Fruit fly (Drosophila melanogaster) whole organism, pupa: Measurements from ENCODE around the gene CG1532.

Source experiments
- CG10348 ChIP-seq: fragments of 200-800 bp; sonication (Bioruptor generic); IDR thresholded peaks from 2 replicates; pipeline ENCODE4 v1.3.6; 2022; ENCODE audit warnings: missing biosample characterization, missing genetic modification characterization
- CG12605 ChIP-seq: fragments of 200-800 bp; sonication (Bioruptor generic); IDR thresholded peaks from 2 replicates; pipeline ENCODE4 v1.3.6; 2022; ENCODE audit warnings: missing biosample characterization, missing genetic modification characterization
- CG13204 ChIP-seq: fragments of 200-800 bp; sonication (Bioruptor generic); optimal IDR thresholded peaks from 2 replicates; lab custom pipeline; 2018; ENCODE audit warnings: missing biosample characterization, mild to moderate bottlenecking, missing genetic modification characterization, moderate library complexity
- CG14655 ChIP-seq: fragments of 200-800 bp; sonication (Bioruptor generic); optimal IDR thresholded peaks from 3 replicates; lab custom pipeline; 2017; ENCODE audit warnings: mild to moderate bottlenecking, missing biosample characterization, missing genetic modification reagents, missing genetic modification characterization
- CG15710 ChIP-seq: fragments of 200-800 bp; sonication (Bioruptor generic); optimal IDR thresholded peaks from 2 replicates; lab custom pipeline; 2018; ENCODE audit warnings: missing biosample characterization, mild to moderate bottlenecking, missing genetic modification characterization, moderate library complexity
- CG17806 ChIP-seq: fragments of 200-800 bp; sonication (Bioruptor generic); optimal IDR thresholded peaks from 2 replicates; lab custom pipeline; 2018; ENCODE audit warnings: missing biosample characterization, mild to moderate bottlenecking, missing genetic modification characterization, moderate library complexity
- CG32121 ChIP-seq: fragments of 200-800 bp; sonication (Bioruptor generic); IDR thresholded peaks from 2 replicates; pipeline ENCODE4 v1.3.6; 2022; ENCODE audit warnings: missing biosample characterization, missing genetic modification characterization
- CG34367 ChIP-seq: fragments of 200-800 bp; sonication (Bioruptor generic); optimal IDR thresholded peaks from 2 replicates; lab custom pipeline; 2018; ENCODE audit warnings: missing biosample characterization, mild to moderate bottlenecking, missing genetic modification characterization
- CG4496 ChIP-seq: fragments of 200-800 bp; sonication (Bioruptor generic); IDR thresholded peaks from 3 replicates; pipeline ENCODE4 v1.3.6; 2022; ENCODE audit warnings: missing biosample characterization, missing genetic modification characterization
- CG8159 ChIP-seq: fragments of 200-800 bp; sonication (Bioruptor generic); optimal IDR thresholded peaks from 3 replicates; lab custom pipeline; 2018; ENCODE audit warnings: missing biosample characterization, mild to moderate bottlenecking, missing genetic modification characterization, moderate library complexity
- CG8301 ChIP-seq: fragments of 200-800 bp; sonication (Bioruptor generic); optimal IDR thresholded peaks from 2 replicates; lab custom pipeline; 2018; ENCODE audit warnings: missing biosample characterization, mild to moderate bottlenecking, missing genetic modification characterization
- CG9948 ChIP-seq: fragments of 200-800 bp; sonication (Bioruptor generic); optimal IDR thresholded peaks from 2 replicates; lab custom pipeline; 2018; ENCODE audit warnings: missing biosample characterization, mild to moderate bottlenecking, missing genetic modification characterization, moderate library complexity
- D1 ChIP-seq: fragments of 200-800 bp; sonication (Bioruptor generic); optimal IDR thresholded peaks from 2 replicates; lab custom pipeline; 2018; ENCODE audit warnings: missing biosample characterization, mild to moderate bottlenecking, missing genetic modification characterization, moderate library complexity
- EcR ChIP-seq: fragments of 200-800 bp; sonication (Bioruptor generic); optimal IDR thresholded peaks from 3 replicates; lab custom pipeline; 2019; ENCODE audit warnings: missing biosample characterization, missing genetic modification characterization, mild to moderate bottlenecking, moderate library complexity, missing genetic modification reagents
- Ets98B ChIP-seq: fragments of 200-800 bp; sonication (Bioruptor generic); IDR thresholded peaks from 2 replicates; pipeline ENCODE4 v1.3.6; 2022; ENCODE audit warnings: missing biosample characterization, missing genetic modification characterization
- Pif1A ChIP-seq: fragments of 200-800 bp; sonication (Bioruptor generic); optimal IDR thresholded peaks from 3 replicates; lab custom pipeline; 2016; ENCODE audit warnings: missing biosample characterization, missing genetic modification characterization
- Pif1B ChIP-seq: fragments of 200-800 bp; sonication (Bioruptor generic); optimal IDR thresholded peaks from 3 replicates; lab custom pipeline; 2016; ENCODE audit warnings: missing biosample characterization, missing genetic modification characterization
- Snoo ChIP-seq: fragments of 200-800 bp; sonication (Bioruptor generic); optimal IDR thresholded peaks from 3 replicates; lab custom pipeline; 2017; ENCODE audit warnings: missing biosample characterization, mild to moderate bottlenecking, missing genetic modification characterization, inconsistent platforms
- fd96Ca ChIP-seq: fragments of 200-800 bp; sonication (Bioruptor generic); IDR thresholded peaks from 3 replicates; pipeline ENCODE4 v1.3.6; 2022; ENCODE audit warnings: missing biosample characterization, missing genetic modification characterization
- gl ChIP-seq: fragments of 200-800 bp; sonication (Bioruptor generic); optimal IDR thresholded peaks from 2 replicates; lab custom pipeline; 2018; ENCODE audit warnings: missing biosample characterization, mild to moderate bottlenecking, missing genetic modification characterization
- rn ChIP-seq: fragments of 200-800 bp; sonication (Bioruptor generic); IDR thresholded peaks from 2 replicates; pipeline ENCODE4 v1.3.6; 2022; ENCODE audit warnings: missing biosample characterization, missing genetic modification characterization

CG1532 gene

dm6 chrX:21017568-21017967 is 10.6 kb downstream of the CG1532 start:
- TF ChIP-seq CG13204 (GFP tag; lab: Kevin White, UChicago) (no peak), D1 (no peak), CG12605 (GFP tag; lab: Robert Waterston, UW) (no peak), CG4496 (GFP tag; lab: Robert Waterston, UW) (no peak), Pif1B (GFP tag; lab: Kevin White, UChicago) (no peak), CG14655 (no peak), CG32121 (GFP tag; lab: Robert Waterston, UW) (no peak), Ets98B (GFP tag; lab: Robert Waterston, UW) (no peak), CG9948 (tag; lab: Kevin White, UChicago) (no peak), Pif1A (GFP tag; lab: Kevin White, UChicago) (no peak), CG15710 (tag; lab: Kevin White, UChicago) (no peak)
- TF ChIP-seq, all 21 proteins: peak for 0

dm6 chrX:21010541-21010940 is 17.6 kb downstream of the CG1532 start:
- TF ChIP-seq CG17806 (tag; lab: Kevin White, UChicago) (no peak), CG12605 (GFP tag; lab: Robert Waterston, UW) (no peak), EcR (GFP tag; lab: Kevin White, UChicago) (no peak), CG4496 (GFP tag; lab: Robert Waterston, UW) (0 out of 3 replicates have a peak, but pooled peaks have one; percentile 18), rn (no peak), CG9948 (tag; lab: Kevin White, UChicago) (peak; percentile 12), CG15710 (tag; lab: Kevin White, UChicago) (peak; percentile 42), Pif1A (GFP tag; lab: Kevin White, UChicago) (peak; percentile 26), CG34367 (tag; lab: Kevin White, UChicago) (peak; percentile 11), CG32121 (GFP tag; lab: Robert Waterston, UW) (no peak), Ets98B (GFP tag; lab: Robert Waterston, UW) (no peak), Pif1B (GFP tag; lab: Kevin White, UChicago) (no peak), CG14655 (peak; percentile 49), CG8301 (tag; lab: Kevin White, UChicago) (peak; percentile 35), CG10348 (GFP tag; lab: Robert Waterston, UW) (no peak), D1 (no peak), fd96Ca (GFP tag; lab: Robert Waterston, UW) (no peak), CG13204 (GFP tag; lab: Kevin White, UChicago) (no peak), CG8159 (tag; lab: Kevin White, UChicago) (peak; percentile 54), Snoo (tag; lab: Kevin White, UChicago) (no peak), gl (tag; lab: Kevin White, UChicago) (no peak)

dm6 chrX:20984386-20984785 is 43.8 kb downstream of the CG1532 start, which contains the start of gene CG11666:
Gene CG11666, plus strand, starts transcription at chrX:20984686.
- TF ChIP-seq Pif1B (GFP tag; lab: Kevin White, UChicago) (no peak), Pif1A (GFP tag; lab: Kevin White, UChicago) (no peak), CG17806 (tag; lab: Kevin White, UChicago) (no peak), gl (tag; lab: Kevin White, UChicago) (no peak), CG34367 (tag; lab: Kevin White, UChicago) (no peak), Ets98B (GFP tag; lab: Robert Waterston, UW) (no peak), fd96Ca (GFP tag; lab: Robert Waterston, UW) (no peak), CG8301 (tag; lab: Kevin White, UChicago) (no peak), CG4496 (GFP tag; lab: Robert Waterston, UW) (no peak)

DNA sequence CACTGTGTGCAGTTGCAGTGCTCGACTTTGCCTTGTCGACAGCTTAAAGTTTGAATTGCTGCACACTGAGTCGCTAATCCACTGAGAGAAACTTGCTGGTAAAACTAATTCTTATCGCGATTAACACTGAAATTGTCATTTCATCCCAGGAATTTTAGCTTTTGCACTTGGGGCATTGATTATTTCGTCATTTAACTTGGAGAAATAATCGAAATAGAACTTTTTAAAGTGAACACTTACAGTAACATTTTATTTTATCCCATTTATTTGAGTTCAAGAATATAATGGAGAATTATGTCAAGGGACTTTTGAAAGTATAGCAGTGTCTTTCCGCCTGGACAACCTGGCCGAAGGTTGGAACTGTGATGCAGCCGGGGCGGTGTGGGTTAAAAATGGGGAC is 50.2 kb downstream of the CG1532 start, which contains the start of gene CG44426:
TSS of gene CG44426 (plus strand) at position 301 of the 400 bp plus-strand sequence.
- TF ChIP-seq rn (no peak), CG8301 (tag; lab: Kevin White, UChicago) (no peak), CG15710 (tag; lab: Kevin White, UChicago) (no peak), CG17806 (tag; lab: Kevin White, UChicago) (no peak), CG8159 (tag; lab: Kevin White, UChicago) (no peak), CG9948 (tag; lab: Kevin White, UChicago) (no peak), Ets98B (GFP tag; lab: Robert Waterston, UW) (no peak), gl (tag; lab: Kevin White, UChicago) (no peak), EcR (GFP tag; lab: Kevin White, UChicago) (no peak), CG34367 (tag; lab: Kevin White, UChicago) (no peak), CG12605 (GFP tag; lab: Robert Waterston, UW) (no peak), Pif1A (GFP tag; lab: Kevin White, UChicago) (no peak), CG14655 (no peak), CG4496 (GFP tag; lab: Robert Waterston, UW) (no peak)
